Worm (Caenorhabditis elegans): ENCODE results near the gene C25D7.5.

ce11 chrV:15023544-15023943, 28.9 kb upstream of the C25D7.5 start, which contains the start of gene F14H8.4:
- TF ChIP-seq nfya-1 (tag; optimal IDR thresholded peaks at IDR 0.05; ENCODE audit: borderline replicate concordance, insufficient read depth) (no peak), hlh-26 (GFP tag; conservative IDR thresholded peaks at IDR 0.05) (no peak), Y53G8AR.9 (GFP tag; conservative IDR thresholded peaks at IDR 0.05) (no peak), attf-5 (GFP tag; optimal IDR thresholded peaks at IDR 0.05) (no peak), hmg-1.2 (GFP tag; IDR thresholded peaks at IDR 0.05) (no peak), pha-4 (tag; optimal IDR thresholded peaks at IDR 0.05) (no peak), ztf-18 (tag; optimal IDR thresholded peaks at IDR 0.05) (no peak)

All from whole organism, young adult.